Worm (Caenorhabditis elegans) whole organism, early embryonic: ENCODE results near the gene shpk-1.

Experiments
- ama-1 ChIP-seq: fragments of 150-350 bp; optimal IDR thresholded peaks from 2 replicates; lab custom pipeline; 2014
- ceh-13 ChIP-seq: fragments of 200-800 bp; sonication (Bioruptor generic); optimal IDR thresholded peaks from 2 replicates; lab custom pipeline; 2018; ENCODE audit warnings: mild to moderate bottlenecking, missing genetic modification characterization, missing compliant biosample characterization
- flt-1 ChIP-seq: fragments of 200-800 bp; sonication (Bioruptor generic); IDR thresholded peaks from 2 replicates; pipeline ENCODE4 v1.3.6; 2022; ENCODE audit warnings: missing genetic modification characterization, missing compliant biosample characterization
- hmbx-1 ChIP-seq: sonication (generic microtip); optimal IDR thresholded peaks from 2 replicates; lab custom pipeline; 2016; ENCODE audit warnings: mild to moderate bottlenecking, missing genetic modification characterization, missing compliant biosample characterization
- hmg-4 ChIP-seq: fragments of 200-800 bp; sonication (Bioruptor generic); optimal IDR thresholded peaks from 2 replicates; lab custom pipeline; 2018; ENCODE audit warnings: mild to moderate bottlenecking, missing genetic modification characterization, missing compliant biosample characterization
- pes-1 ChIP-seq: fragments of 200-800 bp; sonication (Bioruptor generic); IDR thresholded peaks from 2 replicates; pipeline ENCODE4 v1.3.6; 2022; ENCODE audit warnings: missing genetic modification reagents, missing genetic modification characterization, missing compliant biosample characterization
- scrt-1 ChIP-seq: fragments of 200-800 bp; sonication (Bioruptor generic); IDR thresholded peaks from 2 replicates; pipeline ENCODE4 v1.3.6; 2022; ENCODE audit warnings: missing genetic modification characterization, missing compliant biosample characterization
- tbx-37 ChIP-seq: fragments of 200-800 bp; sonication (Bioruptor generic); conservative IDR thresholded peaks from 2 replicates; pipeline ENCODE4 v1.3.6; 2022; ENCODE audit warnings: missing genetic modification reagents, missing genetic modification characterization, missing compliant biosample characterization

DNA sequence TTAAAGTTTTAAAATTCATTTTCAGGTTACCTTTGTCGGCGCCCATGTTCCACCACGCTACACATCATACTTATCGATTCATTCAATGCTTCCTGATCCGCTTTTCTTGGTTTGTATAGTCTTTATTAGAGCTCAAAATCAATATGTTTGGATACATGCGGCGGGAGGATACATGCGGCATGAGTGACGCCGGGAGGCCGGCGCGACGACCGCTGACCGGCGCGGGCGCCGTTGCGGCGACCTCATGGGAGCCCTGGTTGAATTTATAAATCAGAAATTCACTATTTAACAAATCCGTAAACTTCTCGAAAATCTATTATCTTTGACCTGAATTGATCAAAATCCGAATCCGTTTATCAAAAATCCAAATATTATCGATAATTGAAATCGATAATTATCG lies 26.1 kb upstream of the shpk-1 start:
- TF ChIP-seq ama-1 (lab: Kevin White, UChicago) (no peak), flt-1 (GFP tag; lab: Robert Waterston, UW) (no peak), tbx-37 (no peak), scrt-1 (GFP tag; lab: Robert Waterston, UW) (no peak), hmbx-1 (tag; lab: Kevin White, UChicago) (no peak), pes-1 (GFP tag; lab: Robert Waterston, UW) (no peak), ceh-13 (GFP tag; lab: Kevin White, UChicago) (no peak), hmg-4 (no peak)
